Fruit fly (Drosophila melanogaster) whole organism, embryonic: ENCODE data around the gene PGRP-LF.

ENCODE experiments used
- Adf1 ChIP-seq: fragments of 200-800 bp; sonication (Bioruptor generic); IDR thresholded peaks from 2 replicates; pipeline ENCODE4 v1.3.6; 2022; ENCODE audit warnings: missing biosample characterization, missing genetic modification characterization
- Antp ChIP-seq: fragments of 200-800 bp; sonication (Bioruptor generic); optimal IDR thresholded peaks from 3 replicates; lab custom pipeline; 2016; ENCODE audit warnings: missing biosample characterization, missing genetic modification characterization
- Blimp-1 ChIP-seq: fragments of 200-800 bp; sonication (Bioruptor generic); optimal IDR thresholded peaks from 3 replicates; lab custom pipeline; 2018; ENCODE audit warnings: missing biosample characterization, missing genetic modification characterization, mild to moderate bottlenecking, moderate library complexity, missing genetic modification reagents
- CG11504 ChIP-seq: fragments of 200-800 bp; sonication (Bioruptor generic); optimal IDR thresholded peaks from 3 replicates; lab custom pipeline; 2019; ENCODE audit warnings: missing biosample characterization, mild to moderate bottlenecking, missing genetic modification characterization, moderate library complexity
- CG12219 ChIP-seq: fragments of 200-800 bp; sonication (Bioruptor generic); optimal IDR thresholded peaks from 3 replicates; lab custom pipeline; 2018; ENCODE audit warnings: missing biosample characterization, mild to moderate bottlenecking, missing genetic modification characterization
- CG15269 ChIP-seq: fragments of 200-800 bp; sonication (Bioruptor generic); optimal IDR thresholded peaks from 2 replicates; lab custom pipeline; 2018; ENCODE audit warnings: missing biosample characterization, mild to moderate bottlenecking, missing genetic modification characterization, moderate library complexity
- CG1647 ChIP-seq: fragments of 200-800 bp; sonication (Bioruptor generic); optimal IDR thresholded peaks from 3 replicates; lab custom pipeline; 2016; ENCODE audit warnings: missing biosample characterization, missing genetic modification characterization
- CG17359 ChIP-seq: fragments of 200-800 bp; sonication (Bioruptor generic); optimal IDR thresholded peaks from 3 replicates; lab custom pipeline; 2018; ENCODE audit warnings: missing biosample characterization, mild to moderate bottlenecking, missing genetic modification characterization, moderate library complexity
- CG2199 ChIP-seq: fragments of 200-800 bp; sonication (Bioruptor generic); IDR thresholded peaks from 3 replicates; pipeline ENCODE4 v1.3.6; 2022; ENCODE audit warnings: missing biosample characterization, missing genetic modification characterization
- CG2712 ChIP-seq: fragments of 200-800 bp; optimal IDR thresholded peaks from 3 replicates; lab custom pipeline; 2019; ENCODE audit warnings: missing biosample characterization, mild to moderate bottlenecking, missing genetic modification characterization, moderate library complexity
- CG31441 ChIP-seq: fragments of 200-800 bp; sonication (Bioruptor generic); IDR thresholded peaks from 2 replicates; pipeline ENCODE4 v1.3.6; 2022; ENCODE audit warnings: missing biosample characterization, missing genetic modification characterization
- CG3995 ChIP-seq: fragments of 200-800 bp; sonication (Bioruptor generic); optimal IDR thresholded peaks from 3 replicates; lab custom pipeline; 2016; ENCODE audit warnings: missing biosample characterization, missing genetic modification characterization
- CG4404 ChIP-seq: fragments of 200-800 bp; sonication (Bioruptor generic); IDR thresholded peaks from 2 replicates; pipeline ENCODE4 v1.3.6; 2022; ENCODE audit warnings: missing biosample characterization, missing genetic modification characterization
- CG4854 ChIP-seq: fragments of 200-800 bp; sonication (Bioruptor generic); optimal IDR thresholded peaks from 2 replicates; lab custom pipeline; 2016; ENCODE audit warnings: missing biosample characterization, missing genetic modification characterization, inconsistent platforms
- CG6654 ChIP-seq: fragments of 200-800 bp; sonication (Bioruptor generic); optimal IDR thresholded peaks from 2 replicates; lab custom pipeline; 2017; ENCODE audit warnings: missing biosample characterization, mild to moderate bottlenecking, missing genetic modification characterization
- CG7271 ChIP-seq: fragments of 200-800 bp; sonication (Bioruptor generic); optimal IDR thresholded peaks from 2 replicates; lab custom pipeline; 2018; ENCODE audit warnings: missing biosample characterization, mild to moderate bottlenecking, missing genetic modification characterization, moderate library complexity
- CG8924 ChIP-seq: fragments of 200-800 bp; optimal IDR thresholded peaks from 3 replicates; lab custom pipeline; 2019; ENCODE audit warnings: missing biosample characterization, mild to moderate bottlenecking, missing genetic modification characterization, moderate library complexity
- CG9215 ChIP-seq: fragments of 200-800 bp; sonication (Bioruptor generic); IDR thresholded peaks from 2 replicates; pipeline ENCODE4 v1.3.6; 2022; ENCODE audit warnings: missing biosample characterization, missing genetic modification characterization
- CG9932 ChIP-seq: fragments of 200-800 bp; sonication (Bioruptor generic); IDR thresholded peaks from 2 replicates; pipeline ENCODE4 v1.3.6; 2022; ENCODE audit warnings: missing biosample characterization, missing genetic modification characterization
- D19A ChIP-seq: fragments of 200-800 bp; optimal IDR thresholded peaks from 3 replicates; lab custom pipeline; 2019; ENCODE audit warnings: missing biosample characterization, mild to moderate bottlenecking, missing genetic modification characterization, moderate library complexity
- Dek ChIP-seq: fragments of 200-800 bp; sonication (Bioruptor generic); optimal IDR thresholded peaks from 3 replicates; lab custom pipeline; 2019; ENCODE audit warnings: missing biosample characterization, mild to moderate bottlenecking, missing genetic modification characterization, moderate library complexity
- Dp ChIP-seq: fragments of 200-800 bp; sonication (Bioruptor generic); optimal IDR thresholded peaks from 2 replicates; lab custom pipeline; 2018; ENCODE audit warnings: missing biosample characterization, mild to moderate bottlenecking, missing genetic modification characterization, moderate library complexity
- ERR ChIP-seq: fragments of 200-800 bp; sonication (Bioruptor generic); optimal IDR thresholded peaks from 2 replicates; lab custom pipeline; 2016; ENCODE audit warnings: missing biosample characterization, missing genetic modification characterization
- Gsc ChIP-seq: fragments of 200-800 bp; sonication (Bioruptor generic); IDR thresholded peaks from 2 replicates; pipeline ENCODE4 v1.3.6; 2022; ENCODE audit warnings: missing biosample characterization, missing genetic modification characterization
- HLH3B ChIP-seq: fragments of 200-800 bp; sonication (Bioruptor generic); IDR thresholded peaks from 2 replicates; pipeline ENCODE4 v1.3.6; 2022; ENCODE audit warnings: missing biosample characterization, missing genetic modification characterization
- Hr78 ChIP-seq, 2 experiments: fragments of 200-800 bp in 1 of 2; fragments of >200 bp in 1 of 2; sonication (Bioruptor generic) in 1 of 2; optimal IDR thresholded peaks; 2 replicates each; lab custom pipeline; 2017 to 2019; ENCODE audit warnings: missing biosample characterization in 2 of 2, missing genetic modification characterization in 2 of 2, mild to moderate bottlenecking in 1 of 2, moderate library complexity in 1 of 2
- Lim3 ChIP-seq: fragments of 200-800 bp; sonication (Bioruptor generic); IDR thresholded peaks from 2 replicates; pipeline ENCODE4 v1.3.6; 2022; ENCODE audit warnings: missing biosample characterization, missing genetic modification characterization
- MBD-R2 ChIP-seq: fragments of 200-800 bp; sonication (Bioruptor generic); IDR thresholded peaks from 2 replicates; pipeline ENCODE4 v1.3.6; 2022; ENCODE audit warnings: missing biosample characterization, missing genetic modification characterization
- Myb ChIP-seq: fragments of 200-800 bp; sonication (Bioruptor generic); optimal IDR thresholded peaks from 2 replicates; lab custom pipeline; 2016; ENCODE audit warnings: missing biosample characterization, missing genetic modification characterization
- NFAT ChIP-seq: fragments of 200-800 bp; sonication (Bioruptor generic); IDR thresholded peaks from 2 replicates; pipeline ENCODE4 v1.3.6; 2022; ENCODE audit warnings: missing biosample characterization, missing genetic modification characterization
- NK7.1 ChIP-seq: fragments of 200-800 bp; sonication (Bioruptor generic); optimal IDR thresholded peaks from 3 replicates; lab custom pipeline; 2016; ENCODE audit warnings: missing biosample characterization, missing genetic modification characterization
- Optix ChIP-seq: fragments of 200-800 bp; sonication (Bioruptor generic); IDR thresholded peaks from 3 replicates; pipeline ENCODE4 v1.3.6; 2022; ENCODE audit warnings: missing biosample characterization, missing genetic modification characterization
- Ravus ChIP-seq: fragments of 200-800 bp; sonication (Bioruptor generic); IDR thresholded peaks from 2 replicates; pipeline ENCODE4 v1.3.6; 2022; ENCODE audit warnings: missing biosample characterization, missing genetic modification characterization
- Sin3A ChIP-seq: fragments of >200 bp; optimal IDR thresholded peaks from 2 replicates; lab custom pipeline; 2018
- Spps ChIP-seq: fragments of 200-800 bp; sonication (Bioruptor generic); optimal IDR thresholded peaks from 2 replicates; lab custom pipeline; 2018; ENCODE audit warnings: missing biosample characterization, mild to moderate bottlenecking, missing genetic modification characterization
- Stat92E ChIP-seq, 3 experiments: fragments of >200 bp in 2 of 3; fragments of 200-800 bp in 1 of 3; sonication (Bioruptor generic) in 1 of 3; optimal IDR thresholded peaks; 2 replicates each; lab custom pipeline; 2017 to 2019; ENCODE audit warnings: missing biosample characterization in 3 of 3, missing genetic modification characterization in 3 of 3, mild to moderate bottlenecking in 1 of 3, moderate library complexity in 1 of 3
- cg ChIP-seq: fragments of 200-800 bp; sonication (Bioruptor generic); optimal IDR thresholded peaks from 3 replicates; lab custom pipeline; 2019; ENCODE audit warnings: missing biosample characterization, mild to moderate bottlenecking, missing genetic modification characterization, moderate library complexity
- crp ChIP-seq, 2 experiments: fragments of 200-800 bp; sonication (Bioruptor generic); optimal IDR thresholded peaks; 2 replicates in 1 of 2; 3 replicates in 1 of 2; lab custom pipeline; 2017; ENCODE audit warnings: missing biosample characterization in 2 of 2, missing genetic modification characterization in 2 of 2, mild to moderate bottlenecking in 1 of 2, moderate library complexity in 1 of 2
- danr ChIP-seq: fragments of 200-800 bp; sonication (Bioruptor generic); IDR thresholded peaks from 2 replicates; pipeline ENCODE4 v1.3.6; 2022; ENCODE audit warnings: missing biosample characterization, missing genetic modification characterization
- dmrt99B ChIP-seq: fragments of 200-800 bp; sonication (Bioruptor generic); optimal IDR thresholded peaks from 2 replicates; lab custom pipeline; 2018; ENCODE audit warnings: missing biosample characterization, mild to moderate bottlenecking, missing genetic modification characterization, moderate library complexity
- dpn ChIP-seq, 2 experiments: fragments of 200-800 bp; sonication (Bioruptor generic); optimal IDR thresholded peaks; 3 replicates each; lab custom pipeline; 2016; ENCODE audit warnings: missing biosample characterization in 2 of 2, missing genetic modification characterization in 2 of 2
- ems ChIP-seq: fragments of 200-800 bp; sonication (Bioruptor generic); optimal IDR thresholded peaks from 3 replicates; lab custom pipeline; 2016; ENCODE audit warnings: missing biosample characterization, missing genetic modification characterization
- fd102C ChIP-seq: fragments of 200-800 bp; sonication (Bioruptor generic); optimal IDR thresholded peaks from 2 replicates; lab custom pipeline; 2018; ENCODE audit warnings: missing biosample characterization, mild to moderate bottlenecking, missing genetic modification characterization, moderate library complexity
- klu ChIP-seq: fragments of 200-800 bp; sonication (Bioruptor generic); IDR thresholded peaks from 2 replicates; pipeline ENCODE4 v1.3.6; 2022; ENCODE audit warnings: missing biosample characterization, missing genetic modification characterization
- lola ChIP-seq, 3 experiments: fragments of >200 bp in 2 of 3; fragments of 200-800 bp in 1 of 3; sonication (Bioruptor generic) in 1 of 3; optimal IDR thresholded peaks; 2 replicates each; lab custom pipeline; 2017 to 2019; ENCODE audit warnings: missing biosample characterization in 3 of 3, missing genetic modification characterization in 3 of 3, mild to moderate bottlenecking in 1 of 3, moderate library complexity in 1 of 3
- pho ChIP-seq: fragments of 200-800 bp; sonication (Bioruptor generic); optimal IDR thresholded peaks from 2 replicates; lab custom pipeline; 2016; ENCODE audit warnings: missing biosample characterization, missing genetic modification characterization
- so ChIP-seq: fragments of 200-800 bp; sonication (Bioruptor generic); IDR thresholded peaks from 3 replicates; pipeline ENCODE4 v1.3.6; 2022; ENCODE audit warnings: missing biosample characterization, missing genetic modification characterization
- sob ChIP-seq: fragments of 200-800 bp; sonication (Bioruptor generic); IDR thresholded peaks from 2 replicates; pipeline ENCODE4 v1.3.6; 2022; ENCODE audit warnings: missing biosample characterization, missing genetic modification characterization
- tap ChIP-seq: fragments of 200-800 bp; optimal IDR thresholded peaks from 3 replicates; lab custom pipeline; 2019; ENCODE audit warnings: missing biosample characterization, mild to moderate bottlenecking, missing genetic modification characterization, moderate library complexity
- tll ChIP-seq, 2 experiments: fragments of 200-800 bp in 1 of 2; fragments of >200 bp in 1 of 2; sonication (Bioruptor generic) in 1 of 2; optimal IDR thresholded peaks; 2 replicates each; lab custom pipeline; 2017 to 2019; ENCODE audit warnings: missing biosample characterization in 2 of 2, missing genetic modification characterization in 2 of 2, mild to moderate bottlenecking in 1 of 2, moderate library complexity in 1 of 2
- zfh2 ChIP-seq: fragments of 200-800 bp; sonication (Bioruptor generic); optimal IDR thresholded peaks from 2 replicates; lab custom pipeline; 2016; ENCODE audit warnings: missing biosample characterization, missing genetic modification characterization

Gene PGRP-LF

DNA sequence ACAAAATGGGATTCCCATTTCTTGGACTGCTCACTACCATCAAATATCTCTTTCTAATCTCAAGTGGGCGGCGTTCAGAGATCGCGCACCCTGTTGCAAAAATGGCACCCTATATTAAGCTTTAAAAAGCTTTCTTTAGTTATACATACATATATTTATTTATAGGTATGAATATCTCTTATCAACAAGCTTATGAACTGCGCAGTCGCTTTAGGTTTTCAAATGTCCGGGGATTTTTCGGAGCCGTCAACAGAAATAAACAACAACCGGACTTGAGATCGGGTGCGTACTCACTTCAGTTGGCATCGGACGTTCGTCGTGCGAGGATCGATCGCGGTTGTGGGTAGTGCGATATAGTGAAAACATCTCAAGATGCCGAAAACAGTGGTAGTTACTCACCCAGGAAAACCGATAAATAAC, at the start of gene PGRP-LF:
TSS of gene PGRP-LF (plus strand) at position 296 of the 420 bp plus-strand sequence.
- TF ChIP-seq Dek (tag; lab: Kevin White, UChicago), result no peak
- TF ChIP-seq MBD-R2 (GFP tag; lab: Robert Waterston, UW), result peak; percentile 9; the same call in 1 of the 2 replicates
- TF ChIP-seq fd102C (GFP tag; lab: Kevin White, UChicago), result no peak
- TF ChIP-seq so (GFP tag; lab: Robert Waterston, UW), result no peak
- no peak for TF ChIP-seq CG11504 (tag; lab: Kevin White, UChicago)
- no peak for TF ChIP-seq CG1647
- peak; percentile 48; the same call in 1 of the 2 replicates for TF ChIP-seq CG9932 (GFP tag; lab: Robert Waterston, UW)
- no peak for TF ChIP-seq crp (GFP tag; optimal IDR thresholded peaks at IDR 0.05; lab: Kevin White, UChicago)
- TF ChIP-seq NFAT, result peak; percentile 21; the same call in 1 of the 2 replicates
- TF ChIP-seq Myb (GFP tag; lab: Kevin White, UChicago), result no peak
- no peak for TF ChIP-seq Optix
- TF ChIP-seq Antp (GFP tag; lab: Kevin White, UChicago), result no peak
- no peak for TF ChIP-seq klu (GFP tag; lab: Robert Waterston, UW)
- no peak for TF ChIP-seq CG4404 (GFP tag; lab: Robert Waterston, UW)
- no peak for TF ChIP-seq tap (tag; lab: Kevin White, UChicago)
- TF ChIP-seq Spps (tag; lab: Kevin White, UChicago), result no peak
- peak; percentile 5 for TF ChIP-seq pho (GFP tag; lab: Kevin White, UChicago)
- no peak for TF ChIP-seq CG6654 (GFP tag; lab: Kevin White, UChicago)
- no peak for TF ChIP-seq D19A (tag; lab: Kevin White, UChicago)
- no peak for TF ChIP-seq Stat92E (GFP tag; optimal IDR thresholded peaks at IDR 0.05; lab: Kevin White, UChicago)
- TF ChIP-seq Lim3 (GFP tag; lab: Robert Waterston, UW), result no peak
- TF ChIP-seq dmrt99B (tag; lab: Kevin White, UChicago), result peak; percentile 21
- TF ChIP-seq CG3995, result no peak
- TF ChIP-seq HLH3B (GFP tag; lab: Robert Waterston, UW), result no peak
- TF ChIP-seq CG2712 (tag; lab: Kevin White, UChicago), result no peak
- no peak for TF ChIP-seq CG7271
- TF ChIP-seq cg, result peak; percentile 12
- no peak for TF ChIP-seq CG4854 (GFP tag; lab: Kevin White, UChicago)
- TF ChIP-seq lola (GFP tag; optimal IDR thresholded peaks at IDR 0.05; lab: Kevin White, UChicago), result no peak
- TF ChIP-seq CG17359 (tag; lab: Kevin White, UChicago), result peak; percentile 4
- no peak for TF ChIP-seq Hr78 (GFP tag; optimal IDR thresholded peaks at IDR 0.05; lab: Kevin White, UChicago)
- TF ChIP-seq ems (GFP tag; lab: Kevin White, UChicago), result no peak
- peak; percentile 70; the same call in 1 of the 2 replicates for TF ChIP-seq Adf1 (GFP tag; lab: Robert Waterston, UW)
- no peak for TF ChIP-seq Gsc (GFP tag; lab: Robert Waterston, UW)
- no peak for TF ChIP-seq Sin3A (lab: Kevin White, UChicago)
- no peak for TF ChIP-seq Dp (GFP tag; lab: Kevin White, UChicago)
- TF ChIP-seq CG9215, result no peak
- TF ChIP-seq ERR (GFP tag; lab: Kevin White, UChicago), result no peak
- TF ChIP-seq CG31441 (GFP tag; lab: Robert Waterston, UW), result no peak
- peak in 1 of 2 experiments; percentile 2 for TF ChIP-seq dpn (GFP tag; optimal IDR thresholded peaks at IDR 0.05; lab: Kevin White, UChicago)
- TF ChIP-seq danr, result no peak
- no peak for TF ChIP-seq CG8924 (tag; lab: Kevin White, UChicago)
- no peak; the same call in 1 of the 2 replicates for TF ChIP-seq sob
- no peak for TF ChIP-seq zfh2 (GFP tag; lab: Kevin White, UChicago)
- no peak for TF ChIP-seq Blimp-1 (GFP tag; lab: Kevin White, UChicago)
- TF ChIP-seq CG15269 (tag; lab: Kevin White, UChicago), result peak; percentile 36
- TF ChIP-seq NK7.1 (GFP tag; lab: Kevin White, UChicago), result no peak
- TF ChIP-seq CG12219 (GFP tag; lab: Kevin White, UChicago), result no peak
- TF ChIP-seq CG2199 (GFP tag; lab: Robert Waterston, UW), result no peak
- no peak for TF ChIP-seq tll (GFP tag; optimal IDR thresholded peaks at IDR 0.05; lab: Kevin White, UChicago)
- no peak for TF ChIP-seq Ravus (GFP tag; lab: Robert Waterston, UW)
